Fruit fly (Drosophila melanogaster): ENCODE measurements around the gene Tpc1.
A peak's percentile ranks its signal among the peaks of the same experiment; 100 is the strongest.

The Tpc1 gene

dm6 chr3R:10888633-10889519, 6.9 kb upstream of the Tpc1 start (continued):
- TF ChIP-seq jigr1 (GFP tag; IDR thresholded peaks at IDR 0.05) (no peak), MBD-R2 (GFP tag; IDR thresholded peaks at IDR 0.05) (no peak; the same call in 1 of the 2 replicates), CG1529 (GFP tag; optimal IDR thresholded peaks at IDR 0.05) (no peak), pho (GFP tag; optimal IDR thresholded peaks at IDR 0.05) (no peak), CG14710 (tag; optimal IDR thresholded peaks at IDR 0.05) (no peak), CG30431 (GFP tag; optimal IDR thresholded peaks at IDR 0.05) (no peak), Pdp1 (GFP tag; optimal IDR thresholded peaks at IDR 0.05) (peak in 1 of 2 experiments; percentile 70), BEAF-32 (GFP tag; optimal IDR thresholded peaks at IDR 0.05) (no peak), CG13624 (GFP tag; optimal IDR thresholded peaks at IDR 0.05) (no peak), Gsc (GFP tag; IDR thresholded peaks at IDR 0.05) (no peak), kay (GFP tag; optimal IDR thresholded peaks at IDR 0.05) (no peak), CG10147 (GFP tag; optimal IDR thresholded peaks at IDR 0.05) (peak; percentile 20), ranshi (GFP tag; IDR thresholded peaks at IDR 0.05) (no peak; the same call in 1 of the 2 replicates), CG15696 (tag; optimal IDR thresholded peaks at IDR 0.05) (no peak), PHDP (tag; optimal IDR thresholded peaks at IDR 0.05) (peak; percentile 44), CG1792 (GFP tag; optimal IDR thresholded peaks at IDR 0.05) (no peak), unpg (GFP tag; optimal IDR thresholded peaks at IDR 0.05) (peak; percentile 35), CHES-1-like (GFP tag; optimal IDR thresholded peaks at IDR 0.05) (no peak), ERR (GFP tag; optimal IDR thresholded peaks at IDR 0.05) (no peak), sim (GFP tag; IDR thresholded peaks at IDR 0.05) (0 out of 2 replicates have a peak, but pooled peaks have one; percentile 6), Poxn (GFP tag; IDR thresholded peaks at IDR 0.05) (no peak), eve (GFP tag; optimal IDR thresholded peaks at IDR 0.05) (no peak), CG11723 (GFP tag; optimal IDR thresholded peaks at IDR 0.05) (no peak), nerfin-1 (tag; optimal IDR thresholded peaks at IDR 0.05) (no peak), CG17328 (GFP tag; IDR thresholded peaks at IDR 0.05) (0 out of 2 replicates have a peak, but pooled peaks have one; percentile 12), CG1024 (GFP tag; IDR thresholded peaks at IDR 0.05) (no peak), aop (GFP tag; IDR thresholded peaks at IDR 0.05) (no peak), CG12219 (GFP tag; optimal IDR thresholded peaks at IDR 0.05) (no peak), CG31441 (GFP tag; IDR thresholded peaks at IDR 0.05) (no peak), CG31224 (GFP tag; IDR thresholded peaks at IDR 0.05) (0 out of 2 replicates have a peak, but pooled peaks have one; percentile 16), CG6175 (GFP tag; IDR thresholded peaks at IDR 0.05) (no peak; the same call in 2 of the 3 replicates), shn (GFP tag; optimal IDR thresholded peaks at IDR 0.05) (peak; percentile 37), CoRest (tag; optimal IDR thresholded peaks at IDR 0.05) (no peak), CG7987 (GFP tag; optimal IDR thresholded peaks at IDR 0.05) (peak; percentile 76), chm (GFP tag; IDR thresholded peaks at IDR 0.05) (peak; percentile 62), Dll (GFP tag; IDR thresholded peaks at IDR 0.05; ENCODE audit: partially characterized antibody) (peak; percentile 57; the same call in 3 of the 4 replicates), onecut (GFP tag; IDR thresholded peaks at IDR 0.05) (peak; percentile 40; the same call in 1 of the 2 replicates), CG2129 (GFP tag; IDR thresholded peaks at IDR 0.05; ENCODE audit: partially characterized antibody) (no peak), h (optimal IDR thresholded peaks at IDR 0.05) (no peak), hb (GFP tag; IDR thresholded peaks at IDR 0.05; ENCODE audit: partially characterized antibody) (no peak), Deaf1 (tag; optimal IDR thresholded peaks at IDR 0.05) (peak; percentile 61), Adf1 (GFP tag; IDR thresholded peaks at IDR 0.05) (peak; percentile 52; the same call in 1 of the 2 replicates), Hmx (GFP tag; optimal IDR thresholded peaks at IDR 0.05) (no peak), pita (GFP tag; optimal IDR thresholded peaks at IDR 0.05) (no peak), corto (GFP tag; optimal IDR thresholded peaks at IDR 0.05) (no peak), bcd (GFP tag; optimal IDR thresholded peaks at IDR 0.05) (no peak), CG10274 (GFP tag; optimal IDR thresholded peaks at IDR 0.05) (peak; percentile 98), lola (GFP tag; optimal IDR thresholded peaks at IDR 0.05) (no peak)
